Fruit fly (Drosophila melanogaster) whole organism, embryonic: Measurements from ENCODE around the gene RpS3.

Experiments used
- Atf6 ChIP-seq: fragments of 200-800 bp; sonication (Bioruptor generic); IDR thresholded peaks from 2 replicates; pipeline ENCODE4 v1.3.6; 2022; ENCODE audit warnings: missing biosample characterization, missing genetic modification characterization
- B-H1 ChIP-seq: fragments of 200-800 bp; sonication (Bioruptor generic); IDR thresholded peaks from 3 replicates; pipeline ENCODE4 v1.3.6; 2022; ENCODE audit warnings: missing biosample characterization, missing genetic modification characterization
- BEAF-32 ChIP-seq: fragments of 200-800 bp; sonication (Bioruptor generic); optimal IDR thresholded peaks from 3 replicates; lab custom pipeline; 2017; ENCODE audit warnings: missing biosample characterization, missing genetic modification characterization, mild to moderate bottlenecking, moderate library complexity, missing genetic modification reagents
- CG11456 ChIP-seq: fragments of 200-800 bp; sonication (Bioruptor generic); IDR thresholded peaks from 3 replicates; pipeline ENCODE4 v1.3.6; 2022; ENCODE audit warnings: missing biosample characterization, missing genetic modification characterization
- CG13424 ChIP-seq: fragments of 200-800 bp; sonication (Bioruptor generic); optimal IDR thresholded peaks from 2 replicates; lab custom pipeline; 2019; ENCODE audit warnings: missing biosample characterization, mild to moderate bottlenecking, missing genetic modification characterization, moderate library complexity
- CG16813 ChIP-seq: fragments of 200-800 bp; sonication (Bioruptor generic); IDR thresholded peaks from 3 replicates; pipeline ENCODE4 v1.3.6; 2022; ENCODE audit warnings: missing biosample characterization, missing genetic modification characterization; ENCODE audit not compliant: partially characterized antibody
- CG1792 ChIP-seq: fragments of 200-800 bp; sonication (Bioruptor generic); optimal IDR thresholded peaks from 2 replicates; lab custom pipeline; 2016; ENCODE audit warnings: missing biosample characterization, missing genetic modification characterization
- CG2199 ChIP-seq: fragments of 200-800 bp; sonication (Bioruptor generic); IDR thresholded peaks from 3 replicates; pipeline ENCODE4 v1.3.6; 2022; ENCODE audit warnings: missing biosample characterization, missing genetic modification characterization
- CG2678 ChIP-seq: fragments of 200-800 bp; sonication (Bioruptor generic); optimal IDR thresholded peaks from 3 replicates; lab custom pipeline; 2019; ENCODE audit warnings: missing biosample characterization, mild to moderate bottlenecking, missing genetic modification characterization, moderate library complexity
- CG3281 ChIP-seq: fragments of 200-800 bp; sonication (Bioruptor generic); optimal IDR thresholded peaks from 3 replicates; lab custom pipeline; 2017; ENCODE audit warnings: missing biosample characterization, mild to moderate bottlenecking, missing genetic modification characterization
- CG3726 ChIP-seq: fragments of 200-800 bp; sonication (Bioruptor generic); IDR thresholded peaks from 3 replicates; pipeline ENCODE4, ENCODE4 v1.3.6; 2022; ENCODE audit warnings: missing biosample characterization, missing genetic modification characterization
- CG4282 ChIP-seq: fragments of 200-800 bp; sonication (Bioruptor generic); optimal IDR thresholded peaks from 2 replicates; lab custom pipeline; 2016; ENCODE audit warnings: missing biosample characterization, missing genetic modification characterization
- CG4404 ChIP-seq: fragments of 200-800 bp; sonication (Bioruptor generic); IDR thresholded peaks from 2 replicates; pipeline ENCODE4 v1.3.6; 2022; ENCODE audit warnings: missing biosample characterization, missing genetic modification characterization
- CG4854 ChIP-seq: fragments of 200-800 bp; sonication (Bioruptor generic); optimal IDR thresholded peaks from 2 replicates; lab custom pipeline; 2016; ENCODE audit warnings: missing biosample characterization, missing genetic modification characterization, inconsistent platforms
- CG6272 ChIP-seq: fragments of 200-800 bp; sonication (Bioruptor generic); IDR thresholded peaks from 2 replicates; pipeline ENCODE4 v1.3.6; 2022; ENCODE audit warnings: missing biosample characterization, missing genetic modification characterization
- CG7963 ChIP-seq: fragments of 200-800 bp; sonication (Bioruptor generic); IDR thresholded peaks from 3 replicates; pipeline ENCODE4 v1.3.6; 2022; ENCODE audit warnings: missing biosample characterization, missing genetic modification characterization; ENCODE audit not compliant: partially characterized antibody
- CG7987 ChIP-seq: fragments of 200-800 bp; sonication (Bioruptor generic); optimal IDR thresholded peaks from 2 replicates; lab custom pipeline; 2018; ENCODE audit warnings: missing biosample characterization, mild to moderate bottlenecking, missing genetic modification characterization, moderate library complexity
- CG8281 ChIP-seq: fragments of 200-800 bp; sonication (Bioruptor generic); optimal IDR thresholded peaks from 2 replicates; lab custom pipeline; 2018; ENCODE audit warnings: missing biosample characterization, mild to moderate bottlenecking, missing genetic modification characterization, moderate library complexity
- CG8290 ChIP-seq, 3 experiments: fragments of 200-800 bp; sonication (Bioruptor generic); optimal IDR thresholded peaks; 2 replicates each; lab custom pipeline; 2016 to 2019; ENCODE audit warnings: missing biosample characterization in 3 of 3, missing genetic modification characterization in 3 of 3, mild to moderate bottlenecking in 2 of 3, moderate library complexity in 1 of 3
- CG8388 ChIP-seq: fragments of 200-800 bp; sonication (Bioruptor generic); optimal IDR thresholded peaks from 2 replicates; lab custom pipeline; 2019; ENCODE audit warnings: missing biosample characterization, mild to moderate bottlenecking, missing genetic modification characterization, moderate library complexity
- CG9932 ChIP-seq: fragments of 200-800 bp; sonication (Bioruptor generic); IDR thresholded peaks from 2 replicates; pipeline ENCODE4 v1.3.6; 2022; ENCODE audit warnings: missing biosample characterization, missing genetic modification characterization
- Fer3 ChIP-seq: fragments of 200-800 bp; sonication (Bioruptor generic); optimal IDR thresholded peaks from 2 replicates; lab custom pipeline; 2018; ENCODE audit warnings: missing biosample characterization, mild to moderate bottlenecking, missing genetic modification characterization, moderate library complexity
- Gug ChIP-seq: fragments of 200-800 bp; sonication (Bioruptor generic); IDR thresholded peaks from 4 replicates; pipeline ENCODE4 v1.3.6; 2022; ENCODE audit warnings: missing biosample characterization, missing genetic modification characterization
- Hand ChIP-seq: fragments of 200-800 bp; sonication (Bioruptor generic); optimal IDR thresholded peaks from 2 replicates; lab custom pipeline; 2017; ENCODE audit warnings: mild to moderate bottlenecking, missing biosample characterization, missing genetic modification reagents, missing genetic modification characterization
- Hr39 ChIP-seq: fragments of >200 bp; optimal IDR thresholded peaks from 2 replicates; lab custom pipeline; 2017
- Lim3 ChIP-seq: fragments of 200-800 bp; sonication (Bioruptor generic); IDR thresholded peaks from 2 replicates; pipeline ENCODE4 v1.3.6; 2022; ENCODE audit warnings: missing biosample characterization, missing genetic modification characterization
- Mes4 ChIP-seq: fragments of 200-800 bp; sonication (Bioruptor generic); optimal IDR thresholded peaks from 2 replicates; lab custom pipeline; 2016; ENCODE audit warnings: missing biosample characterization, missing genetic modification characterization
- Pdp1 ChIP-seq, 2 experiments: fragments of 200-800 bp; sonication (Bioruptor generic); optimal IDR thresholded peaks; 3 replicates each; lab custom pipeline; 2016; ENCODE audit warnings: missing biosample characterization in 2 of 2, missing genetic modification characterization in 2 of 2, mild to moderate bottlenecking in 1 of 2, moderate library complexity in 1 of 2
- Rfx ChIP-seq: fragments of 200-800 bp; sonication (Bioruptor generic); IDR thresholded peaks from 2 replicates; pipeline ENCODE4 v1.3.6; 2022; ENCODE audit warnings: missing biosample characterization, missing genetic modification characterization
- Side ChIP-seq: fragments of 200-800 bp; sonication (Bioruptor generic); optimal IDR thresholded peaks from 2 replicates; lab custom pipeline; 2016; ENCODE audit warnings: missing biosample characterization, missing genetic modification characterization
- Trl ChIP-seq, 3 experiments: fragments of >200 bp in 2 of 3; fragments of 200-800 bp in 1 of 3; sonication (Bioruptor generic) in 1 of 3; optimal IDR thresholded peaks; 2 replicates in 1 of 3; 3 replicates in 2 of 3; lab custom pipeline; 2016 to 2017; ENCODE audit warnings: missing biosample characterization in 1 of 3, missing genetic modification characterization in 1 of 3
- Xrp1 ChIP-seq: fragments of 200-800 bp; sonication (Bioruptor generic); IDR thresholded peaks from 2 replicates; pipeline ENCODE4 v1.3.6; 2022; ENCODE audit warnings: missing biosample characterization, missing genetic modification characterization
- al ChIP-seq: fragments of 200-800 bp; sonication (Bioruptor generic); IDR thresholded peaks from 2 replicates; pipeline ENCODE4 v1.3.6; 2022; ENCODE audit warnings: missing biosample characterization, missing genetic modification characterization
- ash1 ChIP-seq: fragments of 200-800 bp; sonication (Bioruptor generic); optimal IDR thresholded peaks from 2 replicates; lab custom pipeline; 2018; ENCODE audit warnings: missing biosample characterization, mild to moderate bottlenecking, missing genetic modification characterization
- bowl ChIP-seq: fragments of 200-800 bp; sonication (Bioruptor generic); IDR thresholded peaks from 2 replicates; pipeline ENCODE4 v1.3.6; 2022; ENCODE audit warnings: missing biosample characterization, missing genetic modification characterization
- cad ChIP-seq: fragments of >200 bp; optimal IDR thresholded peaks from 2 replicates; lab custom pipeline; 2017; ENCODE audit warnings: missing biosample characterization, missing genetic modification characterization
- corto ChIP-seq: fragments of 200-800 bp; sonication (Bioruptor generic); optimal IDR thresholded peaks from 2 replicates; lab custom pipeline; 2016; ENCODE audit warnings: missing biosample characterization, mild to moderate bottlenecking, missing genetic modification characterization, moderate library complexity
- eyg ChIP-seq: fragments of 200-800 bp; sonication (Bioruptor generic); optimal IDR thresholded peaks from 3 replicates; lab custom pipeline; 2016; ENCODE audit warnings: missing biosample characterization, missing genetic modification characterization
- fd3F ChIP-seq: fragments of 200-800 bp; sonication (Bioruptor generic); optimal IDR thresholded peaks from 2 replicates; lab custom pipeline; 2018; ENCODE audit warnings: missing biosample characterization, mild to moderate bottlenecking, missing genetic modification characterization, moderate library complexity
- ftz-f1 ChIP-seq: fragments of 200-800 bp; sonication (Bioruptor generic); optimal IDR thresholded peaks from 2 replicates; lab custom pipeline; 2016; ENCODE audit warnings: missing biosample characterization, missing genetic modification characterization
- grn ChIP-seq: fragments of 200-800 bp; sonication (Bioruptor generic); optimal IDR thresholded peaks from 3 replicates; lab custom pipeline; 2017; ENCODE audit warnings: missing biosample characterization, missing genetic modification characterization
- gro ChIP-seq: fragments of 200-800 bp; sonication (Bioruptor generic); optimal IDR thresholded peaks from 2 replicates; lab custom pipeline; 2016; ENCODE audit warnings: missing biosample characterization, missing genetic modification characterization
- mirr ChIP-seq: fragments of 200-800 bp; sonication (Bioruptor generic); optimal IDR thresholded peaks from 3 replicates; lab custom pipeline; 2018; ENCODE audit warnings: missing biosample characterization, mild to moderate bottlenecking, missing genetic modification characterization
- nau ChIP-seq: fragments of 200-800 bp; sonication (Bioruptor generic); optimal IDR thresholded peaks from 3 replicates; lab custom pipeline; 2017; ENCODE audit warnings: missing biosample characterization, mild to moderate bottlenecking, missing genetic modification characterization, missing genetic modification reagents
- peb ChIP-seq: fragments of 200-800 bp; sonication (Bioruptor generic); IDR thresholded peaks from 2 replicates; pipeline ENCODE4 v1.3.6; 2022; ENCODE audit warnings: missing biosample characterization, missing genetic modification characterization
- sug ChIP-seq: fragments of 200-800 bp; optimal IDR thresholded peaks from 2 replicates; lab custom pipeline; 2019; ENCODE audit warnings: missing biosample characterization, mild to moderate bottlenecking, missing genetic modification characterization, moderate library complexity
- toy ChIP-seq: fragments of 200-800 bp; sonication (Bioruptor generic); IDR thresholded peaks from 2 replicates; pipeline ENCODE4 v1.3.6; 2022; ENCODE audit warnings: missing biosample characterization, missing genetic modification characterization
- trh ChIP-seq: fragments of 200-800 bp; sonication (Bioruptor generic); optimal IDR thresholded peaks from 2 replicates; lab custom pipeline; 2016; ENCODE audit warnings: missing biosample characterization, missing genetic modification characterization
- zfh2 ChIP-seq: fragments of 200-800 bp; sonication (Bioruptor generic); optimal IDR thresholded peaks from 2 replicates; lab custom pipeline; 2016; ENCODE audit warnings: missing biosample characterization, missing genetic modification characterization

Gene RpS3

DNA sequence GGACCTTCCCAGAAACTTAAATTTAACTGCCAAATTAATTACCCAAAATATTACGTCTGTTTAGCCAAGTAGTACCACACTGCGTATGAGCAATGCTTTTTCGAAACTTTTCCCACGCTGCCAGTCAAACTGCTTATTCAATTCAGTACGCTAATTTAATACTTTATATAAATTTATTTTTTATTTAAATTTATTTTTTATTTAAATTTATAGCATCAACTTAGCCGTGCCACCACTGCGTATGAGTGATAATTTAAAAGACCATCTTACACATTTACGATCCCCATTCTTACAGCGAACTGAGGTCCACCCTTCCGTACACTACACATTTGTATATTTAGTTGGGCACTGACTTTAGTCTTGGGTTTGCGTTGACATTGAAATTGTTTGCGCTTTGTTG, 23.0 kb upstream of the RpS3 start (continued):
- TF ChIP-seq Mes4 (GFP tag; lab: Kevin White, UChicago) (no peak), mirr (peak; percentile 34), Fer3 (tag; lab: Kevin White, UChicago) (peak; percentile 83), ftz-f1 (GFP tag; lab: Kevin White, UChicago) (no peak), nau (GFP tag; lab: Kevin White, UChicago) (no peak), Hand (GFP tag; lab: Kevin White, UChicago) (peak; percentile 86), eyg (no peak), CG11456 (GFP tag; lab: Robert Waterston, UW) (no peak; the same call in 1 of the 3 replicates), BEAF-32 (no peak), sug (peak; percentile 86), Xrp1 (GFP tag; lab: Robert Waterston, UW) (peak; percentile 61; the same call in 1 of the 2 replicates), CG16813 (GFP tag; lab: Robert Waterston, UW) (no peak), Atf6 (peak; percentile 71), Trl (optimal IDR thresholded peaks at IDR 0.05; lab: Kevin White, UChicago) (no peak), Trl (GFP tag; optimal IDR thresholded peaks at IDR 0.05; lab: Kevin White, UChicago) (no peak), peb (GFP tag; lab: Robert Waterston, UW) (0 out of 2 replicates have a peak, but pooled peaks have one; percentile 14), CG7963 (no peak), Rfx (GFP tag; lab: Robert Waterston, UW) (peak; percentile 82), Hr39 (lab: Kevin White, UChicago) (no peak), CG4854 (GFP tag; lab: Kevin White, UChicago) (no peak), CG7987 (GFP tag; lab: Kevin White, UChicago) (peak; percentile 51), Side (GFP tag; lab: Kevin White, UChicago) (no peak), CG4404 (GFP tag; lab: Robert Waterston, UW) (0 out of 2 replicates have a peak, but pooled peaks have one; percentile 23), fd3F (GFP tag; lab: Kevin White, UChicago) (peak; percentile 78), Gug (peak; percentile 22; the same call in 1 of the 4 replicates), CG2199 (GFP tag; lab: Robert Waterston, UW) (no peak), grn (GFP tag; lab: Kevin White, UChicago) (peak; percentile 10), CG3726 (GFP tag; lab: Robert Waterston, UW) (0 out of 3 replicates have a peak, but pooled peaks have one; percentile 57), trh (GFP tag; lab: Kevin White, UChicago) (peak; percentile 7), CG4282 (GFP tag; lab: Kevin White, UChicago) (no peak), ash1 (no peak), toy (GFP tag; lab: Robert Waterston, UW) (peak; percentile 52; the same call in 1 of the 2 replicates)

DNA sequence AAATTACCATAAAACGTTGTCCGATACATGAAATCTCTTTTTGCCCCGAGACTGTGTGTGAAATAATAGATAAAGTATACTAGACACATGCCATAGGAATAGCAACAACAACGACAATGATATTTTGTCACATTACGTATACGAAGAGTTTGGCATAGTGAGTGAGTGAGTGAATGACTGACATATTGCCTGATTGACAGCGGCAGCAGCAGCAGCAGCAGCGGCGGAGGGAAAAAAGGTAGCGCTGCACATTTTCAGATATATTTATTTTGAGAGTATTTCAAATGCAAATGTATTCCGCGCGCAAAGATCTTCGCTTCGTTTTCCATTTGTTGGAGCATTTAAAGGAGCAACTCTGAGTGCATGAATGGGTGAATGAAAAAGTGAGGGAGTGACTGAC, 22.1 kb upstream of the RpS3 start:
- TF ChIP-seq B-H1 (GFP tag; lab: Robert Waterston, UW) (no peak), CG6272 (GFP tag; lab: Robert Waterston, UW) (no peak), gro (GFP tag; lab: Kevin White, UChicago) (no peak), Pdp1 (GFP tag; optimal IDR thresholded peaks at IDR 0.05; lab: Kevin White, UChicago) (peak in 1 of 2 experiments; percentile 16), CG8281 (peak; percentile 99)

DNA sequence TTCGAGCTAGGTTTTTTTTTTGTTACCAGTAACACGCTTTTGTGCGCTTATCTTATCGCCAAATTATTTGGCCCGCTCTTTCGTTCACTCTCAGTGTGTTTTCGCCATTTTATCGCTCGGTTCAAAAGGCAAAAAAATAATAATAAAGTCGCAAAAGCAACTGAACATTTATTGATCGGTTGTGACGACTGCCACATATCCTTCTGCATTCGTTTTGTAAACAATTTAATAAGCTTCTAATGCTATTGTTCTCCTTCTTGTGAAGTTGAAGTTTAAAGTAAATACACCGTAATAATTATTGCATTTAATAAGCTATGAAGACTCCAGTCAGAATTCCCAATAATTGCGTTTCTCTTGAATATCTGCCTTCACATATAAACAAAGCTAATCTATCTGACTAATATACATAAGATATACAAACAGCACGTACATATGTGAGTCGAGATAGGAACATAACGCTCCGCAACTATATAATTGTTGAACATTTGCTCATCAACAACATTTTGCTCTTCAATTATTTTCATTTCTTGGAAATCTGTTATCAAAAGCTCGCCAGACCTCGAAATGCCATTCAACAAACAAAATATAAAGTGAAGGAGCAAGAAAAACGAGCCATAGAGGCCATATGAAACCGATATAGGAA, 21.3 kb upstream of the RpS3 start:
- TF ChIP-seq CG9932 (0 out of 2 replicates have a peak, but pooled peaks have one; percentile 11), al (GFP tag; lab: Robert Waterston, UW) (no peak), bowl (GFP tag; lab: Robert Waterston, UW) (no peak), CG13424 (no peak), zfh2 (GFP tag; lab: Kevin White, UChicago) (peak; percentile 52), CG8388 (no peak), corto (GFP tag; lab: Kevin White, UChicago) (peak; percentile 37), CG8290 (GFP tag; optimal IDR thresholded peaks at IDR 0.05; lab: Kevin White, UChicago) (no peak), CG8290 (tag; optimal IDR thresholded peaks at IDR 0.05; lab: Kevin White, UChicago) (peak in 1 of 2 experiments; percentile 18), CG1792 (GFP tag; lab: Kevin White, UChicago) (no peak), CG2678 (peak; percentile 57), CG3281 (GFP tag; lab: Kevin White, UChicago) (peak; percentile 13), cad (no peak), Lim3 (GFP tag; lab: Robert Waterston, UW) (no peak)
